Fruit fly (Drosophila melanogaster) whole organism, embryonic: ENCODE results near the gene CG5068.

Experiments
- B-H1 ChIP-seq: fragments of 200-800 bp; sonication (Bioruptor generic); IDR thresholded peaks from 3 replicates; pipeline ENCODE4 v1.3.6; 2022; ENCODE audit warnings: missing biosample characterization, missing genetic modification characterization
- Bteb2 ChIP-seq: fragments of 200-800 bp; sonication (Bioruptor generic); optimal IDR thresholded peaks from 2 replicates; lab custom pipeline; 2016; ENCODE audit warnings: missing biosample characterization, missing genetic modification characterization
- CG10267 ChIP-seq: fragments of 200-800 bp; sonication (Bioruptor generic); optimal IDR thresholded peaks from 2 replicates; lab custom pipeline; 2018; ENCODE audit warnings: missing biosample characterization, mild to moderate bottlenecking, missing genetic modification characterization, moderate library complexity
- CG10543 ChIP-seq: fragments of 200-800 bp; sonication (Bioruptor generic); optimal IDR thresholded peaks from 3 replicates; lab custom pipeline; 2017; ENCODE audit warnings: missing biosample characterization, mild to moderate bottlenecking, missing genetic modification characterization, moderate library complexity
- CG11085 ChIP-seq: fragments of 200-800 bp; sonication (Bioruptor generic); IDR thresholded peaks from 2 replicates; pipeline ENCODE4 v1.3.6; 2022; ENCODE audit warnings: missing biosample characterization, missing genetic modification characterization
- CG11504 ChIP-seq: fragments of 200-800 bp; sonication (Bioruptor generic); optimal IDR thresholded peaks from 3 replicates; lab custom pipeline; 2019; ENCODE audit warnings: missing biosample characterization, mild to moderate bottlenecking, missing genetic modification characterization, moderate library complexity
- CG12155 ChIP-seq: fragments of 200-800 bp; sonication (Bioruptor generic); optimal IDR thresholded peaks from 3 replicates; lab custom pipeline; 2016; ENCODE audit warnings: missing biosample characterization, missing genetic modification characterization
- CG13894 ChIP-seq: fragments of 200-800 bp; sonication (Bioruptor generic); optimal IDR thresholded peaks from 3 replicates; lab custom pipeline; 2018; ENCODE audit warnings: missing biosample characterization, mild to moderate bottlenecking, missing genetic modification characterization, moderate library complexity
- CG14014 ChIP-seq: fragments of 200-800 bp; sonication (Bioruptor generic); IDR thresholded peaks from 2 replicates; pipeline ENCODE4 v1.3.6; 2022; ENCODE audit warnings: missing biosample characterization, missing genetic modification characterization
- CG14050 ChIP-seq: fragments of 200-800 bp; sonication (Bioruptor generic); IDR thresholded peaks from 3 replicates; pipeline ENCODE4 v1.3.6; 2022; ENCODE audit warnings: missing biosample characterization, missing genetic modification characterization
- CG14860 ChIP-seq: fragments of 200-800 bp; sonication (Bioruptor generic); IDR thresholded peaks from 3 replicates; pipeline ENCODE4 v1.3.6; 2022; ENCODE audit warnings: missing biosample characterization, missing genetic modification characterization; ENCODE audit not compliant: partially characterized antibody
- CG17328 ChIP-seq: fragments of 200-800 bp; sonication (Bioruptor generic); IDR thresholded peaks from 2 replicates; pipeline ENCODE4 v1.3.6; 2022; ENCODE audit warnings: missing biosample characterization, missing genetic modification characterization
- CG2120 ChIP-seq: fragments of 200-800 bp; sonication (Bioruptor generic); optimal IDR thresholded peaks from 3 replicates; lab custom pipeline; 2016; ENCODE audit warnings: missing biosample characterization, missing genetic modification characterization
- CG2712 ChIP-seq: fragments of 200-800 bp; optimal IDR thresholded peaks from 3 replicates; lab custom pipeline; 2019; ENCODE audit warnings: missing biosample characterization, mild to moderate bottlenecking, missing genetic modification characterization, moderate library complexity
- CG2875 ChIP-seq: fragments of 200-800 bp; sonication (Bioruptor generic); optimal IDR thresholded peaks from 2 replicates; lab custom pipeline; 2017; ENCODE audit warnings: missing biosample characterization, mild to moderate bottlenecking, missing genetic modification characterization, missing genetic modification reagents
- CG3163 ChIP-seq: fragments of 200-800 bp; sonication (Bioruptor generic); optimal IDR thresholded peaks from 3 replicates; lab custom pipeline; 2016; ENCODE audit warnings: missing biosample characterization, missing genetic modification characterization
- CG33213 ChIP-seq: fragments of 200-800 bp; sonication (Bioruptor generic); optimal IDR thresholded peaks from 3 replicates; lab custom pipeline; 2016; ENCODE audit warnings: missing biosample characterization, missing genetic modification characterization
- CG3407 ChIP-seq: fragments of 200-800 bp; sonication (Bioruptor generic); optimal IDR thresholded peaks from 2 replicates; lab custom pipeline; 2018; ENCODE audit warnings: missing biosample characterization, mild to moderate bottlenecking, missing genetic modification characterization
- CG6272 ChIP-seq: fragments of 200-800 bp; sonication (Bioruptor generic); IDR thresholded peaks from 2 replicates; pipeline ENCODE4 v1.3.6; 2022; ENCODE audit warnings: missing biosample characterization, missing genetic modification characterization
- CG7963 ChIP-seq: fragments of 200-800 bp; sonication (Bioruptor generic); IDR thresholded peaks from 3 replicates; pipeline ENCODE4 v1.3.6; 2022; ENCODE audit warnings: missing biosample characterization, missing genetic modification characterization; ENCODE audit not compliant: partially characterized antibody
- CG9609 ChIP-seq: fragments of 200-800 bp; sonication (Bioruptor generic); optimal IDR thresholded peaks from 3 replicates; lab custom pipeline; 2016; ENCODE audit warnings: missing biosample characterization, missing genetic modification characterization
- CG9797 ChIP-seq: fragments of 200-800 bp; sonication (Bioruptor generic); optimal IDR thresholded peaks from 3 replicates; lab custom pipeline; 2018; ENCODE audit warnings: missing biosample characterization, mild to moderate bottlenecking, missing genetic modification characterization
- CoRest ChIP-seq: fragments of 200-800 bp; sonication (Bioruptor generic); optimal IDR thresholded peaks from 3 replicates; lab custom pipeline; 2018; ENCODE audit warnings: missing biosample characterization, mild to moderate bottlenecking, missing genetic modification characterization, moderate library complexity
- Dbx ChIP-seq: fragments of 200-800 bp; sonication (Bioruptor generic); IDR thresholded peaks from 3 replicates; pipeline ENCODE4 v1.3.6; 2022; ENCODE audit warnings: missing biosample characterization, missing genetic modification characterization
- Elba2 ChIP-seq: fragments of 200-800 bp; sonication (Bioruptor generic); optimal IDR thresholded peaks from 3 replicates; lab custom pipeline; 2016; ENCODE audit warnings: missing biosample characterization, missing genetic modification characterization
- Ets65A ChIP-seq: fragments of 200-800 bp; sonication (Bioruptor generic); peaks from one replicate; lab custom pipeline; 2016; ENCODE audit warnings: missing biosample characterization, missing genetic modification characterization
- HLHmδ ChIP-seq: fragments of 200-800 bp; sonication (Bioruptor generic); optimal IDR thresholded peaks from 2 replicates; lab custom pipeline; 2018; ENCODE audit warnings: missing biosample characterization, mild to moderate bottlenecking, missing genetic modification characterization, moderate library complexity
- Hr39 ChIP-seq: fragments of >200 bp; optimal IDR thresholded peaks from 2 replicates; lab custom pipeline; 2017
- Oaz ChIP-seq: fragments of 200-800 bp; sonication (Bioruptor generic); IDR thresholded peaks from 2 replicates; pipeline ENCODE4 v1.3.6; 2022; ENCODE audit warnings: missing biosample characterization, missing genetic modification characterization
- Optix ChIP-seq: fragments of 200-800 bp; sonication (Bioruptor generic); IDR thresholded peaks from 3 replicates; pipeline ENCODE4 v1.3.6; 2022; ENCODE audit warnings: missing biosample characterization, missing genetic modification characterization
- PHDP ChIP-seq: fragments of 200-800 bp; sonication (Bioruptor generic); optimal IDR thresholded peaks from 3 replicates; lab custom pipeline; 2018; ENCODE audit warnings: missing biosample characterization, mild to moderate bottlenecking, missing genetic modification characterization, moderate library complexity
- Pdp1 ChIP-seq, 2 experiments: fragments of 200-800 bp; sonication (Bioruptor generic); optimal IDR thresholded peaks; 3 replicates each; lab custom pipeline; 2016; ENCODE audit warnings: missing biosample characterization in 2 of 2, missing genetic modification characterization in 2 of 2, mild to moderate bottlenecking in 1 of 2, moderate library complexity in 1 of 2
- Sox100B ChIP-seq: fragments of 200-800 bp; sonication (Bioruptor generic); optimal IDR thresholded peaks from 3 replicates; lab custom pipeline; 2018; ENCODE audit warnings: missing biosample characterization, mild to moderate bottlenecking, missing genetic modification characterization
- Usf ChIP-seq: fragments of 200-800 bp; sonication (Bioruptor generic); optimal IDR thresholded peaks from 2 replicates; lab custom pipeline; 2017; ENCODE audit warnings: missing genotype, missing biosample characterization, missing genetic modification characterization
- aop ChIP-seq: fragments of 200-800 bp; sonication (Bioruptor generic); IDR thresholded peaks from 2 replicates; pipeline ENCODE4 v1.3.6; 2022; ENCODE audit warnings: missing biosample characterization, missing genetic modification characterization
- ash1 ChIP-seq: fragments of 200-800 bp; sonication (Bioruptor generic); optimal IDR thresholded peaks from 2 replicates; lab custom pipeline; 2018; ENCODE audit warnings: missing biosample characterization, mild to moderate bottlenecking, missing genetic modification characterization
- cad ChIP-seq: fragments of >200 bp; optimal IDR thresholded peaks from 2 replicates; lab custom pipeline; 2017; ENCODE audit warnings: missing biosample characterization, missing genetic modification characterization
- dpn ChIP-seq, 2 experiments: fragments of 200-800 bp; sonication (Bioruptor generic); optimal IDR thresholded peaks; 3 replicates each; lab custom pipeline; 2016; ENCODE audit warnings: missing biosample characterization in 2 of 2, missing genetic modification characterization in 2 of 2
- en ChIP-seq: fragments of 200-800 bp; sonication (Bioruptor generic); optimal IDR thresholded peaks from 2 replicates; lab custom pipeline; 2016; ENCODE audit warnings: missing biosample characterization, missing genetic modification characterization
- hbn ChIP-seq: fragments of 200-800 bp; sonication (Bioruptor generic); IDR thresholded peaks from 2 replicates; pipeline ENCODE4 v1.3.6; 2022; ENCODE audit warnings: missing biosample characterization, missing genetic modification characterization; ENCODE audit not compliant: partially characterized antibody
- jigr1 ChIP-seq: fragments of 200-800 bp; sonication (Bioruptor generic); IDR thresholded peaks from 3 replicates; pipeline ENCODE4 v1.3.6; 2022; ENCODE audit warnings: missing biosample characterization, missing genetic modification characterization
- knrl ChIP-seq: fragments of 200-800 bp; sonication (Bioruptor generic); IDR thresholded peaks from 3 replicates; pipeline ENCODE4 v1.3.6; 2022; ENCODE audit warnings: missing biosample characterization, missing genetic modification characterization; ENCODE audit not compliant: partially characterized antibody
- nmo ChIP-seq: fragments of 200-800 bp; sonication (Bioruptor generic); optimal IDR thresholded peaks from 2 replicates; lab custom pipeline; 2018; ENCODE audit warnings: missing biosample characterization, mild to moderate bottlenecking, missing genetic modification characterization, moderate library complexity
- org-1 ChIP-seq: fragments of 200-800 bp; sonication (Bioruptor generic); optimal IDR thresholded peaks from 2 replicates; lab custom pipeline; 2017; ENCODE audit warnings: missing biosample characterization, missing genetic modification characterization
- pzg ChIP-seq: fragments of 200-800 bp; sonication (Bioruptor generic); optimal IDR thresholded peaks from 3 replicates; lab custom pipeline; 2018; ENCODE audit warnings: missing biosample characterization, mild to moderate bottlenecking, missing genetic modification characterization, moderate library complexity
- scrt ChIP-seq: fragments of 200-800 bp; sonication (Bioruptor generic); optimal IDR thresholded peaks from 2 replicates; lab custom pipeline; 2018; ENCODE audit warnings: missing biosample characterization, mild to moderate bottlenecking, missing genetic modification characterization, moderate library complexity
- sisA ChIP-seq: fragments of 200-800 bp; sonication (Bioruptor generic); IDR thresholded peaks from 2 replicates; pipeline ENCODE4 v1.3.6; 2022; ENCODE audit warnings: missing biosample characterization, missing genetic modification characterization
- slou ChIP-seq: fragments of 200-800 bp; sonication (Bioruptor generic); optimal IDR thresholded peaks from 3 replicates; lab custom pipeline; 2016; ENCODE audit warnings: missing biosample characterization, missing genetic modification characterization
- vvl ChIP-seq: fragments of 200-800 bp; sonication (Bioruptor generic); IDR thresholded peaks from 2 replicates; pipeline ENCODE4 v1.3.6; 2022; ENCODE audit warnings: missing biosample characterization, missing genetic modification characterization
- wor ChIP-seq: fragments of 200-800 bp; sonication (Bioruptor generic); IDR thresholded peaks from 2 replicates; pipeline ENCODE4 v1.3.6; 2022; ENCODE audit warnings: missing biosample characterization, missing genetic modification characterization
- yki ChIP-seq: fragments of >200 bp; optimal IDR thresholded peaks from 3 replicates; lab custom pipeline; 2018

CG5068 gene

dm6 chr3L:8978678-8979413, 7.7 kb upstream of the CG5068 start (continued):
- TF ChIP-seq cad (GFP tag; lab: Kevin White, UChicago) = no peak
- TF ChIP-seq aop (GFP tag; lab: Robert Waterston, UW) = no peak
- no peak for TF ChIP-seq en
- no peak for TF ChIP-seq HLHmδ (GFP tag; lab: Kevin White, UChicago)
- TF ChIP-seq CG2875 (GFP tag; lab: Kevin White, UChicago) = no peak
- no peak for TF ChIP-seq CG17328
- TF ChIP-seq CG10543 = peak; percentile 22
- TF ChIP-seq Bteb2 (GFP tag; lab: Kevin White, UChicago) = no peak
- no peak for TF ChIP-seq knrl
- TF ChIP-seq pzg = no peak
- no peak for TF ChIP-seq PHDP (tag; lab: Kevin White, UChicago)
- no peak for TF ChIP-seq CoRest
- peak in 1 of 2 experiments; percentile 70 for TF ChIP-seq Pdp1 (GFP tag; optimal IDR thresholded peaks at IDR 0.05; lab: Kevin White, UChicago)
- no peak for TF ChIP-seq B-H1 (GFP tag; lab: Robert Waterston, UW)
- TF ChIP-seq Ets65A (GFP tag; lab: Kevin White, UChicago) = peak; percentile 9
- TF ChIP-seq yki (lab: Kevin White, UChicago) = no peak
- TF ChIP-seq Optix = no peak
- no peak for TF ChIP-seq CG3407 (GFP tag; lab: Kevin White, UChicago)
- peak; percentile 51 for TF ChIP-seq CG2712
- TF ChIP-seq CG6272 (GFP tag; lab: Robert Waterston, UW) = no peak
- TF ChIP-seq nmo = peak; percentile 22
- peak; percentile 72 for TF ChIP-seq Elba2 (GFP tag; lab: Kevin White, UChicago)
- TF ChIP-seq CG33213 (GFP tag; lab: Kevin White, UChicago) = no peak
- TF ChIP-seq Oaz (GFP tag; lab: Robert Waterston, UW) = no peak
- TF ChIP-seq Usf (GFP tag; lab: Kevin White, UChicago) = no peak
- TF ChIP-seq CG9609 = no peak
- TF ChIP-seq CG12155 (GFP tag; lab: Kevin White, UChicago) = no peak
- TF ChIP-seq jigr1 (GFP tag; lab: Robert Waterston, UW) = no peak
- TF ChIP-seq hbn (GFP tag; lab: Robert Waterston, UW) = peak; percentile 15; the same call in 1 of the 2 replicates
- TF ChIP-seq scrt (GFP tag; lab: Kevin White, UChicago) = no peak
- TF ChIP-seq CG9797 (GFP tag; lab: Kevin White, UChicago) = no peak
- no peak for TF ChIP-seq CG11085
- 0 out of 3 replicates have a peak, but pooled peaks have one; percentile 36 for TF ChIP-seq CG14860
- TF ChIP-seq CG2120 (GFP tag; lab: Kevin White, UChicago) = no peak
- peak in 1 of 2 experiments; percentile 34 for TF ChIP-seq dpn (GFP tag; optimal IDR thresholded peaks at IDR 0.05; lab: Kevin White, UChicago)
- TF ChIP-seq wor = no peak
- TF ChIP-seq CG14050 (GFP tag; lab: Robert Waterston, UW) = no peak; the same call in 2 of the 3 replicates
- TF ChIP-seq CG11504 (tag; lab: Kevin White, UChicago) = no peak
- peak; percentile 9 for TF ChIP-seq CG10267 (tag; lab: Kevin White, UChicago)
- TF ChIP-seq vvl (GFP tag; lab: Robert Waterston, UW) = peak; percentile 24; the same call in 1 of the 2 replicates
- TF ChIP-seq CG7963 (GFP tag; lab: Robert Waterston, UW) = no peak
- TF ChIP-seq slou = no peak
- no peak for TF ChIP-seq Hr39 (lab: Kevin White, UChicago)
- no peak for TF ChIP-seq CG3163 (GFP tag; lab: Kevin White, UChicago)
- TF ChIP-seq CG13894 (tag; lab: Kevin White, UChicago) = no peak
- TF ChIP-seq Dbx (GFP tag; lab: Robert Waterston, UW) = no peak
- no peak for TF ChIP-seq org-1 (GFP tag; lab: Kevin White, UChicago)
- TF ChIP-seq Sox100B (GFP tag; lab: Kevin White, UChicago) = no peak
- no peak for TF ChIP-seq CG14014 (GFP tag; lab: Robert Waterston, UW)
- TF ChIP-seq sisA (GFP tag; lab: Robert Waterston, UW) = peak; percentile 33; the same call in 1 of the 2 replicates
- no peak for TF ChIP-seq ash1 (GFP tag; lab: Kevin White, UChicago)
